Fruit fly (Drosophila melanogaster) whole organism, embryonic: Measurements from ENCODE around the gene sun.
A peak's percentile ranks its signal among the peaks of the same experiment; 100 is the strongest.

ENCODE experiments used
- Abd-B ChIP-seq: fragments of 200-800 bp; sonication (Bioruptor generic); optimal IDR thresholded peaks from 2 replicates; lab custom pipeline; 2018; ENCODE audit warnings: missing biosample characterization, mild to moderate bottlenecking, missing genetic modification characterization, moderate library complexity
- Aef1 ChIP-seq: fragments of 200-800 bp; sonication (Bioruptor generic); IDR thresholded peaks from 3 replicates; pipeline ENCODE4 v1.3.6; 2022; ENCODE audit warnings: missing biosample characterization, missing genetic modification characterization
- Atf-2 ChIP-seq: fragments of 200-800 bp; sonication (Bioruptor generic); optimal IDR thresholded peaks from 2 replicates; lab custom pipeline; 2016; ENCODE audit warnings: missing biosample characterization, missing genetic modification characterization
- CG10431 ChIP-seq: fragments of 200-800 bp; sonication (Bioruptor generic); optimal IDR thresholded peaks from 3 replicates; lab custom pipeline; 2018; ENCODE audit warnings: missing biosample characterization, mild to moderate bottlenecking, missing genetic modification characterization
- CG10959 ChIP-seq: fragments of 200-800 bp; sonication (Bioruptor generic); IDR thresholded peaks from 2 replicates; pipeline ENCODE4 v1.3.6; 2022; ENCODE audit warnings: missing biosample characterization, missing genetic modification characterization
- CG10979 ChIP-seq: fragments of 200-800 bp; sonication (Bioruptor generic); optimal IDR thresholded peaks from 2 replicates; lab custom pipeline; 2018; ENCODE audit warnings: missing biosample characterization, mild to moderate bottlenecking, missing genetic modification characterization, moderate library complexity
- CG11398 ChIP-seq: fragments of 200-800 bp; sonication (Bioruptor generic); optimal IDR thresholded peaks from 2 replicates; lab custom pipeline; 2016; ENCODE audit warnings: missing biosample characterization, missing genetic modification characterization
- CG12236 ChIP-seq: fragments of 200-800 bp; sonication (Bioruptor generic); optimal IDR thresholded peaks from 2 replicates; lab custom pipeline; 2016; ENCODE audit warnings: missing biosample characterization, missing genetic modification characterization
- CG12744 ChIP-seq: fragments of 200-800 bp; sonication (Bioruptor generic); optimal IDR thresholded peaks from 2 replicates; lab custom pipeline; 2016; ENCODE audit warnings: missing biosample characterization, missing genetic modification characterization
- CG13287 ChIP-seq: fragments of 200-800 bp; sonication (Bioruptor generic); IDR thresholded peaks from 2 replicates; pipeline ENCODE4 v1.3.6; 2022; ENCODE audit warnings: missing biosample characterization, missing genetic modification characterization; ENCODE audit not compliant: partially characterized antibody
- CG14441 ChIP-seq: fragments of 200-800 bp; sonication (Bioruptor generic); IDR thresholded peaks from 2 replicates; pipeline ENCODE4 v1.3.6; 2022; ENCODE audit warnings: missing biosample characterization, missing genetic modification characterization
- CG14667 ChIP-seq: fragments of 200-800 bp; sonication (Bioruptor generic); IDR thresholded peaks from 2 replicates; pipeline ENCODE4 v1.3.6; 2022; ENCODE audit warnings: missing biosample characterization, missing genetic modification characterization
- CG16815 ChIP-seq: fragments of 200-800 bp; sonication (Bioruptor generic); optimal IDR thresholded peaks from 3 replicates; lab custom pipeline; 2017; ENCODE audit warnings: missing biosample characterization, mild to moderate bottlenecking, missing genetic modification characterization
- CG18764 ChIP-seq: fragments of 200-800 bp; sonication (Bioruptor generic); optimal IDR thresholded peaks from 3 replicates; lab custom pipeline; 2016; ENCODE audit warnings: missing biosample characterization, missing genetic modification characterization
- CG31388 ChIP-seq: fragments of 200-800 bp; sonication (Bioruptor generic); optimal IDR thresholded peaks from 2 replicates; lab custom pipeline; 2016; ENCODE audit warnings: missing biosample characterization, missing genetic modification characterization
- CG4404 ChIP-seq: fragments of 200-800 bp; sonication (Bioruptor generic); IDR thresholded peaks from 2 replicates; pipeline ENCODE4 v1.3.6; 2022; ENCODE audit warnings: missing biosample characterization, missing genetic modification characterization
- CG4820 ChIP-seq: fragments of 200-800 bp; sonication (Bioruptor generic); optimal IDR thresholded peaks from 3 replicates; lab custom pipeline; 2016; ENCODE audit warnings: missing biosample characterization, missing genetic modification characterization
- CG6683 ChIP-seq: fragments of 200-800 bp; sonication (Bioruptor generic); optimal IDR thresholded peaks from 2 replicates; lab custom pipeline; 2017; ENCODE audit warnings: missing biosample characterization, mild to moderate bottlenecking, missing genetic modification characterization, missing genetic modification reagents
- CG8089 ChIP-seq: fragments of 200-800 bp; sonication (Bioruptor generic); optimal IDR thresholded peaks from 3 replicates; lab custom pipeline; 2016; ENCODE audit warnings: missing biosample characterization, missing genetic modification characterization
- Chrac-16 ChIP-seq: fragments of 200-800 bp; sonication (Bioruptor generic); optimal IDR thresholded peaks from 3 replicates; lab custom pipeline; 2016; ENCODE audit warnings: missing biosample characterization, missing genetic modification characterization
- CrebB ChIP-seq: fragments of 200-800 bp; sonication (Bioruptor generic); optimal IDR thresholded peaks from 3 replicates; lab custom pipeline; 2018; ENCODE audit warnings: missing biosample characterization, mild to moderate bottlenecking, missing genetic modification characterization
- H2.0 ChIP-seq: fragments of 200-800 bp; sonication (Bioruptor generic); IDR thresholded peaks from 2 replicates; pipeline ENCODE4 v1.3.6; 2022; ENCODE audit warnings: missing biosample characterization, missing genetic modification characterization
- HLH4C ChIP-seq: fragments of 200-800 bp; sonication (Bioruptor generic); IDR thresholded peaks from 3 replicates; pipeline ENCODE4 v1.3.6; 2022; ENCODE audit warnings: missing biosample characterization, missing genetic modification characterization; ENCODE audit not compliant: partially characterized antibody
- HLH54F ChIP-seq: fragments of 200-800 bp; sonication (Bioruptor generic); optimal IDR thresholded peaks from 3 replicates; lab custom pipeline; 2016; ENCODE audit warnings: missing biosample characterization, missing genetic modification characterization
- Hr3 ChIP-seq: fragments of 200-800 bp; sonication (Bioruptor generic); optimal IDR thresholded peaks from 3 replicates; lab custom pipeline; 2016; ENCODE audit warnings: missing biosample characterization, missing genetic modification characterization
- MTF-1 ChIP-seq: fragments of 200-800 bp; sonication (Bioruptor generic); optimal IDR thresholded peaks from 2 replicates; lab custom pipeline; 2018; ENCODE audit warnings: missing biosample characterization, mild to moderate bottlenecking, missing genetic modification characterization, borderline replicate concordance
- Med ChIP-seq: fragments of 200-800 bp; sonication (Bioruptor generic); peaks from one replicate; lab custom pipeline; 2016; ENCODE audit warnings: missing biosample characterization, missing genetic modification characterization, mild to moderate bottlenecking, inconsistent platforms, moderate library complexity
- Meics ChIP-seq: fragments of 200-800 bp; sonication (Bioruptor generic); optimal IDR thresholded peaks from 2 replicates; lab custom pipeline; 2017; ENCODE audit warnings: missing biosample characterization, mild to moderate bottlenecking, missing genetic modification characterization
- NfI ChIP-seq: fragments of 200-800 bp; sonication (Bioruptor generic); optimal IDR thresholded peaks from 3 replicates; lab custom pipeline; 2018; ENCODE audit warnings: missing biosample characterization, mild to moderate bottlenecking, missing genetic modification characterization, moderate library complexity
- Sry-δ ChIP-seq: fragments of 200-800 bp; sonication (Bioruptor generic); optimal IDR thresholded peaks from 2 replicates; lab custom pipeline; 2016; ENCODE audit warnings: missing biosample characterization, missing genetic modification characterization
- Taf1 ChIP-seq: fragments of 200-800 bp; sonication (Bioruptor generic); IDR thresholded peaks from 2 replicates; pipeline ENCODE4 v1.3.6; 2022; ENCODE audit warnings: missing biosample characterization, missing genetic modification characterization
- Xbp1 ChIP-seq: fragments of 200-800 bp; sonication (Bioruptor generic); optimal IDR thresholded peaks from 3 replicates; lab custom pipeline; 2016; ENCODE audit warnings: missing biosample characterization, mild to moderate bottlenecking, missing genetic modification characterization
- cas ChIP-seq: fragments of 200-800 bp; sonication (Bioruptor generic); IDR thresholded peaks from 2 replicates; pipeline ENCODE4 v1.3.6; 2022; ENCODE audit warnings: missing biosample characterization, missing genetic modification characterization
- chif ChIP-seq, 2 experiments: fragments of 200-800 bp; sonication (Bioruptor generic); optimal IDR thresholded peaks; 3 replicates each; lab custom pipeline; 2016; ENCODE audit warnings: missing biosample characterization in 2 of 2, missing genetic modification characterization in 2 of 2
- dmrt11E ChIP-seq: fragments of 200-800 bp; sonication (Bioruptor generic); optimal IDR thresholded peaks from 3 replicates; lab custom pipeline; 2018; ENCODE audit warnings: missing biosample characterization, mild to moderate bottlenecking, missing genetic modification characterization, moderate library complexity
- eve ChIP-seq, 2 experiments: fragments of >200 bp; optimal IDR thresholded peaks; 2 replicates each; lab custom pipeline; 2017; ENCODE audit warnings: missing biosample characterization in 2 of 2, missing genetic modification characterization in 2 of 2
- fd96Cb ChIP-seq: fragments of 200-800 bp; sonication (Bioruptor generic); optimal IDR thresholded peaks from 2 replicates; lab custom pipeline; 2018; ENCODE audit warnings: missing biosample characterization, mild to moderate bottlenecking, missing genetic modification characterization, moderate library complexity
- fu2 ChIP-seq: fragments of 200-800 bp; sonication (Bioruptor generic); optimal IDR thresholded peaks from 2 replicates; lab custom pipeline; 2016; ENCODE audit warnings: missing biosample characterization, missing genetic modification characterization
- gcm2 ChIP-seq: fragments of 200-800 bp; sonication (Bioruptor generic); optimal IDR thresholded peaks from 2 replicates; lab custom pipeline; 2016; ENCODE audit warnings: missing biosample characterization, missing genetic modification characterization
- grau ChIP-seq: fragments of 200-800 bp; optimal IDR thresholded peaks from 3 replicates; lab custom pipeline; 2019; ENCODE audit warnings: missing biosample characterization, mild to moderate bottlenecking, missing genetic modification characterization, moderate library complexity
- h ChIP-seq: fragments of >200 bp; optimal IDR thresholded peaks from 2 replicates; lab custom pipeline; 2017
- hb ChIP-seq: fragments of 200-800 bp; sonication (Bioruptor generic); IDR thresholded peaks from 3 replicates; pipeline ENCODE4 v1.3.6; 2022; ENCODE audit warnings: missing biosample characterization, missing genetic modification characterization; ENCODE audit not compliant: partially characterized antibody
- lab ChIP-seq: fragments of 200-800 bp; sonication (Bioruptor generic); optimal IDR thresholded peaks from 3 replicates; lab custom pipeline; 2017; ENCODE audit warnings: missing biosample characterization, missing genetic modification characterization, mild to moderate bottlenecking, moderate library complexity, missing genetic modification reagents
- nom ChIP-seq: fragments of 200-800 bp; sonication (Bioruptor generic); optimal IDR thresholded peaks from 2 replicates; lab custom pipeline; 2017; ENCODE audit warnings: missing biosample characterization, missing genetic modification characterization, mild to moderate bottlenecking, moderate library complexity, missing genetic modification reagents
- pan ChIP-seq, 4 experiments: fragments of >200 bp in 3 of 4; fragments of 200-800 bp in 1 of 4; sonication (Bioruptor generic) in 1 of 4; optimal IDR thresholded peaks in 3 of 4; IDR thresholded peaks in 1 of 4; 2 replicates each; pipeline versions ENCODE4 v1.3.6 to Lab custom; 2017 to 2022; ENCODE audit warnings: missing biosample characterization in 2 of 4, missing genetic modification characterization in 2 of 4, mixed read lengths in 1 of 4
- pum ChIP-seq: fragments of 200-800 bp; sonication (Bioruptor generic); optimal IDR thresholded peaks from 2 replicates; lab custom pipeline; 2016; ENCODE audit warnings: missing biosample characterization, missing genetic modification characterization
- repo ChIP-seq: fragments of 200-800 bp; sonication (Bioruptor generic); optimal IDR thresholded peaks from 2 replicates; lab custom pipeline; 2016; ENCODE audit warnings: missing biosample characterization, missing genetic modification characterization
- schlank ChIP-seq: fragments of 200-800 bp; sonication (Bioruptor generic); optimal IDR thresholded peaks from 2 replicates; lab custom pipeline; 2018; ENCODE audit warnings: missing biosample characterization, mild to moderate bottlenecking, missing genetic modification characterization
- sim ChIP-seq: fragments of 200-800 bp; sonication (Bioruptor generic); IDR thresholded peaks from 2 replicates; pipeline ENCODE4 v1.3.6; 2022; ENCODE audit warnings: missing biosample characterization, missing genetic modification characterization
- slou ChIP-seq: fragments of 200-800 bp; sonication (Bioruptor generic); optimal IDR thresholded peaks from 3 replicates; lab custom pipeline; 2016; ENCODE audit warnings: missing biosample characterization, missing genetic modification characterization
- sug ChIP-seq: fragments of 200-800 bp; optimal IDR thresholded peaks from 2 replicates; lab custom pipeline; 2019; ENCODE audit warnings: missing biosample characterization, mild to moderate bottlenecking, missing genetic modification characterization, moderate library complexity
- wdn ChIP-seq: fragments of 200-800 bp; sonication (Bioruptor generic); IDR thresholded peaks from 2 replicates; pipeline ENCODE4 v1.3.6; 2022; ENCODE audit warnings: missing biosample characterization, missing genetic modification characterization

sun gene

DNA sequence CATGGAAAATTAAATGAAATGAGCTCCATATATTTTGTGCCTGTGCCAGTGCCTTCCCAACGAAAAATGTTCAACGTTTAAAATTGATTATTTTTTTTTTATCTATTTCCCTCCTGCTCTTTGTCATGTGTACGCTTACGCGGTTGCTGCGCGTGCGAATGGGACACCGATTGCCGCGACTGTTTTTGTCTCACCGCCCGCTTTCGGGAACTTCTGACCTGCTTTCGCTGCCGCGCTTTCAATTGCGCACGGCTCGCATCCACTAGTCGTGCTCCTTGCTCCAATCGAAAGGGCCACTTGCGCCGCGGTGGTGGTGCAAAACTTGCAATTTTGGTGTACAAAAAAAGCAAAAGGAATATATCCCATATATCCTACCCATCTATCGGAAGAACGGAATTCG, 11.4 kb upstream of the sun start (continued):
- TF ChIP-seq fd96Cb (tag; lab: Kevin White, UChicago) (no peak), CG12236 (no peak), CG13287 (GFP tag; lab: Robert Waterston, UW) (peak; percentile 25), CrebB (tag; lab: Kevin White, UChicago) (peak; percentile 7), eve (GFP tag; optimal IDR thresholded peaks at IDR 0.05; lab: Kevin White, UChicago) (no peak), pan (optimal IDR thresholded peaks at IDR 0.05; lab: Kevin White, UChicago) (no peak), pan (GFP tag; optimal IDR thresholded peaks at IDR 0.05 in 1 of 2, IDR thresholded peaks at IDR 0.05 in 1 of 2) (peak in 1 of 2 experiments; percentile 69), NfI (no peak), schlank (tag; lab: Kevin White, UChicago) (no peak), cas (GFP tag; lab: Robert Waterston, UW) (no peak), Meics (GFP tag; lab: Kevin White, UChicago) (no peak), wdn (no peak), sug (tag; lab: Kevin White, UChicago) (peak; percentile 44), CG16815 (no peak), slou (GFP tag; lab: Kevin White, UChicago) (no peak), CG6683 (GFP tag; lab: Kevin White, UChicago) (no peak), Aef1 (no peak), HLH4C (GFP tag; lab: Robert Waterston, UW) (peak; percentile 15; the same call in 1 of the 3 replicates), lab (GFP tag; lab: Kevin White, UChicago) (peak; percentile 47), CG10959 (GFP tag; lab: Robert Waterston, UW) (no peak), dmrt11E (tag; lab: Kevin White, UChicago) (no peak), Atf-2 (GFP tag; lab: Kevin White, UChicago) (no peak), CG8089 (no peak), h (lab: Kevin White, UChicago) (no peak), CG10431 (GFP tag; lab: Kevin White, UChicago) (peak; percentile 28), CG31388 (no peak), H2.0 (GFP tag; lab: Robert Waterston, UW) (no peak), Taf1 (GFP tag; lab: Robert Waterston, UW) (no peak), chif (GFP tag; optimal IDR thresholded peaks at IDR 0.05; lab: Kevin White, UChicago) (no peak), Hr3 (GFP tag; lab: Kevin White, UChicago) (no peak), gcm2 (no peak), HLH54F (GFP tag; lab: Kevin White, UChicago) (no peak), CG12744 (no peak), CG14441 (peak; percentile 40; the same call in 1 of the 2 replicates), Chrac-16 (GFP tag; lab: Kevin White, UChicago) (no peak), CG11398 (no peak), grau (tag; lab: Kevin White, UChicago) (peak; percentile 3), hb (no peak), MTF-1 (GFP tag; lab: Kevin White, UChicago) (peak; percentile 81), pum (GFP tag; lab: Kevin White, UChicago) (no peak), CG14667 (no peak), CG10979 (tag; lab: Kevin White, UChicago) (no peak), Xbp1 (no peak), nom (GFP tag; lab: Kevin White, UChicago) (peak; percentile 74), Med (GFP tag; lab: Kevin White, UChicago) (peak; percentile 72), repo (no peak), Sry-δ (GFP tag; lab: Kevin White, UChicago) (no peak), CG4820 (GFP tag; lab: Kevin White, UChicago) (no peak), Abd-B (GFP tag; lab: Kevin White, UChicago) (peak; percentile 5), fu2 (GFP tag; lab: Kevin White, UChicago) (no peak), CG18764 (no peak), sim (no peak), CG4404 (GFP tag; lab: Robert Waterston, UW) (no peak)
